Worm (Caenorhabditis elegans): ENCODE measurements around the gene xol-1.

DNA sequence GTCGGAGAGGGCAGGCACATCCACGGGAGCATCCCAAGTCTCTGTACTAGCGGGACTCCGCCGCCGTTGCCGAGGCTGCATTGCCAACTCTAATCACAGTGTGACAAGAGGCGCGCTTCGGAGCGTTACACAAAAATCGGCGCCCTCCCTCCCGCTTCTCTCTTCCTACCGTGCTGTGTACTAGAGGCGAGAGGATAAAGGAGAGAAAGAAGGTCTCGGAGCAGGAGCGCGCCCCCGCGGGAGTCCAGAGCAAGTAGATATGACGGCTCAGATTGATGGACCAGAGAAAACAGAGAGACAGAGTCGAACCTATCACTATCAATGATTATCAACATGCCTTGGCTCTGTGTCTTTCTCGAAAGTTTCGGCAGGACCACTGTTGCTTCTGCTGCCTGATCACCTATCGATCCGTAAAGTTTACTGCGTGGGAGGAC is 11.9 kb downstream of the xol-1 start:
- TF ChIP-seq rnt-1 (tag; optimal IDR thresholded peaks at IDR 0.05) = peak; percentile 82
- no peak for TF ChIP-seq ceh-14 (tag; optimal IDR thresholded peaks at IDR 0.05)
- TF ChIP-seq ceh-18 (tag; optimal IDR thresholded peaks at IDR 0.05) = peak; percentile 90
- TF ChIP-seq pha-4 (tag; optimal IDR thresholded peaks at IDR 0.05) = no peak
- no peak for TF ChIP-seq hlh-13 (GFP tag; optimal IDR thresholded peaks at IDR 0.05)
- TF ChIP-seq pqm-1 (tag; optimal IDR thresholded peaks at IDR 0.05) = no peak
- no peak for TF ChIP-seq elt-2 (tag; optimal IDR thresholded peaks at IDR 0.05)
- peak; percentile 26 for TF ChIP-seq tbx-2 (tag; optimal IDR thresholded peaks at IDR 0.05)
- no peak for TF ChIP-seq Y22D7AL.16 (tag; optimal IDR thresholded peaks at IDR 0.05)
